Fruit fly (Drosophila melanogaster): ENCODE measurements around the gene CG15578.

The CG15578 gene

DNA sequence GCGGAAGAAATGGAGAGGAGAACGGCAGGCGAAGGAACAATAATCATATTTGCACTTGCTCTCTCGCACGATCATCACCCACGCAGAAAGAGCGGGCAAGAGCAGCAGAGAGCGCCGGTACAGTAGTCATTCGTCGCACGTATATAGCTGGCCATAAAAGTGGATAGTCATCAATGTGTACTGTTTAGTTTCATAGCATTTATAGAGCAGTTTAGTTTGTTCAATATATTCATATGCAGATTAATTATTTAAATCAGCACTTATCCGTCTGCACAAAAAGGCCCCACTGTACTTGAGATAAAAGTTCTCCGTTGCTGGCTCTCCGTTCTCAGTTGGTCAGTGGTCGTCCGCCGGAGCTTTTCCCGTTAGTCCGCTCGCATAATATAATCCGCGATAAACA is 47.0 kb upstream of the CG15578 start (continued):
- TF ChIP-seq lab (GFP tag; optimal IDR thresholded peaks at IDR 0.05) = peak; percentile 99
- peak; percentile 98 for TF ChIP-seq CG17359 (tag; optimal IDR thresholded peaks at IDR 0.05)
- peak; percentile 100 for TF ChIP-seq slbo (GFP tag; IDR thresholded peaks at IDR 0.05)
- TF ChIP-seq Aef1 (GFP tag; IDR thresholded peaks at IDR 0.05) = peak; percentile 99
- TF ChIP-seq nom (GFP tag; optimal IDR thresholded peaks at IDR 0.05) = peak; percentile 94
- TF ChIP-seq Opbp (GFP tag; IDR thresholded peaks at IDR 0.05; ENCODE audit: partially characterized antibody) = no peak
- no peak for TF ChIP-seq CG15479 (GFP tag; optimal IDR thresholded peaks at IDR 0.05)
- peak; percentile 88 for TF ChIP-seq CG10321 (GFP tag; IDR thresholded peaks at IDR 0.05)
- peak; percentile 97 for TF ChIP-seq oc (tag; optimal IDR thresholded peaks at IDR 0.05)
- peak; percentile 99 for TF ChIP-seq gsb (GFP tag; IDR thresholded peaks at IDR 0.05)
- peak; percentile 88 for TF ChIP-seq dan (GFP tag; IDR thresholded peaks at IDR 0.05)
- TF ChIP-seq CG8290 (GFP tag; optimal IDR thresholded peaks at IDR 0.05) = peak; percentile 83
- peak; percentile 10 to 100 for TF ChIP-seq CG8290 (tag; optimal IDR thresholded peaks at IDR 0.05)
- peak; percentile 95 for TF ChIP-seq gcm2 (GFP tag; optimal IDR thresholded peaks at IDR 0.05)
- TF ChIP-seq Spps (tag; optimal IDR thresholded peaks at IDR 0.05) = peak; percentile 67
- peak; percentile 95 for TF ChIP-seq cato (GFP tag; optimal IDR thresholded peaks at IDR 0.05; ENCODE audit: borderline replicate concordance)
- TF ChIP-seq CG10274 (GFP tag; optimal IDR thresholded peaks at IDR 0.05) = peak; percentile 94
- peak; percentile 98 for TF ChIP-seq HLH54F (GFP tag; optimal IDR thresholded peaks at IDR 0.05)
- peak; percentile 70 for TF ChIP-seq crol (GFP tag; IDR thresholded peaks at IDR 0.05)
- TF ChIP-seq Vsx1 (GFP tag; optimal IDR thresholded peaks at IDR 0.05) = peak; percentile 90
- TF ChIP-seq Dip2 (GFP tag; IDR thresholded peaks at IDR 0.05) = peak; percentile 76
- peak; percentile 99 for TF ChIP-seq Drgx (GFP tag; IDR thresholded peaks at IDR 0.05)
- peak; percentile 95 for TF ChIP-seq Usf (GFP tag; optimal IDR thresholded peaks at IDR 0.05)
- peak; percentile 99 for TF ChIP-seq CG16779 (GFP tag; IDR thresholded peaks at IDR 0.05)
- TF ChIP-seq CG12769 (tag; optimal IDR thresholded peaks at IDR 0.05) = peak; percentile 100
- peak; percentile 73 for TF ChIP-seq CG10565 (GFP tag; optimal IDR thresholded peaks at IDR 0.05)
- peak; percentile 96 for TF ChIP-seq scrt (GFP tag; optimal IDR thresholded peaks at IDR 0.05)
- no peak for TF ChIP-seq CG2129 (GFP tag; IDR thresholded peaks at IDR 0.05; ENCODE audit: partially characterized antibody)
- peak; percentile 99 for TF ChIP-seq CG10543 (GFP tag; optimal IDR thresholded peaks at IDR 0.05)
- peak; percentile 97 for TF ChIP-seq CG17385 (GFP tag; optimal IDR thresholded peaks at IDR 0.05)
- peak; percentile 93 for TF ChIP-seq sd (tag; optimal IDR thresholded peaks at IDR 0.05)
- TF ChIP-seq CG34224 (GFP tag; IDR thresholded peaks at IDR 0.05; ENCODE audit: partially characterized antibody) = peak; percentile 29; the same call in 1 of the 3 replicates
- TF ChIP-seq cg (GFP tag; optimal IDR thresholded peaks at IDR 0.05) = no peak
- TF ChIP-seq Hr3 (GFP tag; optimal IDR thresholded peaks at IDR 0.05) = peak; percentile 97
- peak; percentile 99 for TF ChIP-seq ci (GFP tag; IDR thresholded peaks at IDR 0.05)
- peak; percentile 97 for TF ChIP-seq wor (GFP tag; IDR thresholded peaks at IDR 0.05)
- peak; percentile 99 for TF ChIP-seq Ravus (GFP tag; IDR thresholded peaks at IDR 0.05)
- peak; percentile 98 for TF ChIP-seq Xbp1 (GFP tag; optimal IDR thresholded peaks at IDR 0.05)
- TF ChIP-seq Dad (GFP tag; optimal IDR thresholded peaks at IDR 0.05) = peak; percentile 97
- TF ChIP-seq lilli (GFP tag; optimal IDR thresholded peaks at IDR 0.05) = peak; percentile 99
- peak; percentile 95 for TF ChIP-seq en (GFP tag; optimal IDR thresholded peaks at IDR 0.05)
- peak; percentile 98 for TF ChIP-seq CG8944 (GFP tag; optimal IDR thresholded peaks at IDR 0.05)
- TF ChIP-seq NC2α (GFP tag; optimal IDR thresholded peaks at IDR 0.05) = peak; percentile 91
- TF ChIP-seq CG8765 (GFP tag; IDR thresholded peaks at IDR 0.05) = peak; percentile 95
- TF ChIP-seq ATbp (GFP tag; optimal IDR thresholded peaks at IDR 0.05) = peak; percentile 97
- TF ChIP-seq CG6272 (GFP tag; IDR thresholded peaks at IDR 0.05) = peak; percentile 99
- TF ChIP-seq MESR4 (GFP tag; optimal IDR thresholded peaks at IDR 0.05) = peak; percentile 65
- TF ChIP-seq Xrp1 (GFP tag; IDR thresholded peaks at IDR 0.05) = peak; percentile 98
- TF ChIP-seq CG2889 (GFP tag; IDR thresholded peaks at IDR 0.05) = peak; percentile 99
- peak; percentile 98 for TF ChIP-seq HmgD (GFP tag; optimal IDR thresholded peaks at IDR 0.05)
- TF ChIP-seq stwl (tag; optimal IDR thresholded peaks at IDR 0.05) = no peak

Data from whole organism, embryonic.